Fruit fly (Drosophila melanogaster) whole organism, adult: ENCODE measurements around the gene mTor.

Experiments used
- CG11617 ChIP-seq: fragments of 200-800 bp; sonication (Bioruptor generic); optimal IDR thresholded peaks from 2 replicates; lab custom pipeline; 2017; ENCODE audit warnings: mild to moderate bottlenecking, missing biosample characterization, missing genetic modification reagents, missing genetic modification characterization
- CG12768 ChIP-seq: fragments of 200-800 bp; sonication (Bioruptor generic); optimal IDR thresholded peaks from 2 replicates; lab custom pipeline; 2017; ENCODE audit warnings: missing biosample characterization, missing genetic modification characterization, mild to moderate bottlenecking, moderate library complexity, missing genetic modification reagents
- CG14711 ChIP-seq: fragments of 200-800 bp; sonication (Bioruptor generic); optimal IDR thresholded peaks from 2 replicates; lab custom pipeline; 2018; ENCODE audit warnings: missing biosample characterization, mild to moderate bottlenecking, missing genetic modification characterization, moderate library complexity
- CG1620 ChIP-seq: fragments of 200-800 bp; sonication (Bioruptor generic); optimal IDR thresholded peaks from 2 replicates; lab custom pipeline; 2016; ENCODE audit warnings: missing biosample characterization, missing genetic modification characterization
- CG33017 ChIP-seq: fragments of 200-800 bp; sonication (Bioruptor generic); optimal IDR thresholded peaks from 2 replicates; lab custom pipeline; 2018; ENCODE audit warnings: missing biosample characterization, mild to moderate bottlenecking, missing genetic modification characterization, moderate library complexity
- CG5204 ChIP-seq: fragments of 200-800 bp; sonication (Bioruptor generic); optimal IDR thresholded peaks from 2 replicates; lab custom pipeline; 2016; ENCODE audit warnings: missing biosample characterization, missing genetic modification characterization
- CG7045 ChIP-seq: fragments of 200-800 bp; sonication (Bioruptor generic); optimal IDR thresholded peaks from 2 replicates; lab custom pipeline; 2017; ENCODE audit warnings: missing biosample characterization, mild to moderate bottlenecking, missing genetic modification characterization
- CG7101 ChIP-seq: fragments of 200-800 bp; sonication (Bioruptor generic); optimal IDR thresholded peaks from 2 replicates; lab custom pipeline; 2018; ENCODE audit warnings: missing biosample characterization, mild to moderate bottlenecking, missing genetic modification characterization, moderate library complexity
- Clk ChIP-seq: fragments of 200-800 bp; sonication (Bioruptor generic); optimal IDR thresholded peaks from 2 replicates; lab custom pipeline; 2017; ENCODE audit warnings: missing biosample characterization, missing genetic modification characterization
- Crg-1 ChIP-seq: fragments of 200-800 bp; sonication (Bioruptor generic); optimal IDR thresholded peaks from 2 replicates; lab custom pipeline; 2016; ENCODE audit warnings: missing biosample characterization, missing genetic modification characterization
- Hr96 ChIP-seq: fragments of 200-800 bp; sonication (Bioruptor generic); optimal IDR thresholded peaks from 2 replicates; lab custom pipeline; 2016; ENCODE audit warnings: missing biosample characterization, missing genetic modification characterization
- Mnt ChIP-seq: fragments of 200-800 bp; sonication (Bioruptor generic); optimal IDR thresholded peaks from 2 replicates; lab custom pipeline; 2016; ENCODE audit warnings: missing biosample characterization, mild to moderate bottlenecking, missing genetic modification characterization
- bab1 ChIP-seq: fragments of 200-800 bp; sonication (Bioruptor generic); optimal IDR thresholded peaks from 3 replicates; lab custom pipeline; 2019; ENCODE audit warnings: missing biosample characterization, mild to moderate bottlenecking, missing genetic modification characterization, moderate library complexity
- cic ChIP-seq: fragments of 200-800 bp; sonication (Bioruptor generic); optimal IDR thresholded peaks from 2 replicates; lab custom pipeline; 2017; ENCODE audit warnings: missing biosample characterization, mild to moderate bottlenecking, missing genetic modification characterization, moderate library complexity
- cnc ChIP-seq, 2 experiments: fragments of >200 bp; optimal IDR thresholded peaks; 2 replicates each; lab custom pipeline; 2017
- kay ChIP-seq: fragments of 200-800 bp; sonication (Bioruptor generic); peaks from one replicate; lab custom pipeline; 2016; ENCODE audit warnings: missing biosample characterization, missing genetic modification characterization, borderline replicate concordance
- ovo ChIP-seq: fragments of 200-800 bp; sonication (Bioruptor generic); optimal IDR thresholded peaks from 2 replicates; lab custom pipeline; 2016; ENCODE audit warnings: missing biosample characterization, missing genetic modification characterization
- pad ChIP-seq: fragments of 200-800 bp; sonication (Bioruptor generic); optimal IDR thresholded peaks from 3 replicates; lab custom pipeline; 2017; ENCODE audit warnings: missing biosample characterization, missing genetic modification characterization, mild to moderate bottlenecking, moderate library complexity, missing genetic modification reagents
- tj ChIP-seq: fragments of 200-800 bp; sonication (Bioruptor generic); optimal IDR thresholded peaks from 3 replicates; lab custom pipeline; 2017; ENCODE audit warnings: missing biosample characterization, mild to moderate bottlenecking, missing genetic modification characterization, moderate library complexity
- toe ChIP-seq: fragments of 200-800 bp; sonication (Bioruptor generic); optimal IDR thresholded peaks from 2 replicates; lab custom pipeline; 2016; ENCODE audit warnings: missing biosample characterization, missing genetic modification characterization

The mTor gene

dm6 chr2L:13049136-13049535, 44.9 kb downstream of the mTor start:
- peak; percentile 14 for TF ChIP-seq Clk (GFP tag; lab: Kevin White, UChicago)
- peak; percentile 67 for TF ChIP-seq kay (GFP tag; lab: Kevin White, UChicago)
- TF ChIP-seq CG5204 (GFP tag; lab: Kevin White, UChicago), result no peak
- TF ChIP-seq CG7045 (GFP tag; lab: Kevin White, UChicago), result peak; percentile 14

dm6 chr2L:13056022-13056421, 51.7 kb downstream of the mTor start:
- TF ChIP-seq toe (GFP tag; lab: Kevin White, UChicago) (no peak), CG5204 (GFP tag; lab: Kevin White, UChicago) (no peak), CG7101 (tag; lab: Kevin White, UChicago) (peak; percentile 1), CG12768 (GFP tag; lab: Kevin White, UChicago) (no peak), CG33017 (no peak), ovo (GFP tag; lab: Kevin White, UChicago) (no peak), CG7045 (GFP tag; lab: Kevin White, UChicago) (no peak), Mnt (GFP tag; lab: Kevin White, UChicago) (no peak), kay (GFP tag; lab: Kevin White, UChicago) (peak; percentile 22), pad (GFP tag; lab: Kevin White, UChicago) (no peak), CG11617 (GFP tag; lab: Kevin White, UChicago) (peak; percentile 20), Clk (GFP tag; lab: Kevin White, UChicago) (no peak), Crg-1 (no peak), cnc (optimal IDR thresholded peaks at IDR 0.05; lab: Kevin White, UChicago) (no peak), Hr96 (GFP tag; lab: Kevin White, UChicago) (no peak), CG14711 (tag; lab: Kevin White, UChicago) (no peak), bab1 (GFP tag; lab: Kevin White, UChicago) (no peak)

dm6 chr2L:13060037-13060537, 55.8 kb downstream of the mTor start, which contains the start of gene CG9932:
Gene CG9932, minus strand, starts transcription at chr2L:13060140.
- TF ChIP-seq CG11617 (GFP tag; lab: Kevin White, UChicago) (peak; percentile 44), Hr96 (GFP tag; lab: Kevin White, UChicago) (peak; percentile 3), bab1 (GFP tag; lab: Kevin White, UChicago) (peak; percentile 49), CG33017 (peak; percentile 64), Mnt (GFP tag; lab: Kevin White, UChicago) (peak; percentile 44), CG7101 (tag; lab: Kevin White, UChicago) (peak; percentile 43), CG7045 (GFP tag; lab: Kevin White, UChicago) (peak; percentile 33), CG12768 (GFP tag; lab: Kevin White, UChicago) (peak; percentile 70), cnc (optimal IDR thresholded peaks at IDR 0.05; lab: Kevin White, UChicago) (no peak), tj (GFP tag; lab: Kevin White, UChicago) (peak; percentile 39), Crg-1 (no peak), cic (GFP tag; lab: Kevin White, UChicago) (peak; percentile 82), ovo (GFP tag; lab: Kevin White, UChicago) (no peak), CG14711 (tag; lab: Kevin White, UChicago) (no peak), kay (GFP tag; lab: Kevin White, UChicago) (no peak), CG5204 (GFP tag; lab: Kevin White, UChicago) (no peak), toe (GFP tag; lab: Kevin White, UChicago) (no peak), pad (GFP tag; lab: Kevin White, UChicago) (peak; percentile 68), CG1620 (no peak), Clk (GFP tag; lab: Kevin White, UChicago) (peak; percentile 32)
